Worm (Caenorhabditis elegans) whole organism, L4 larva: ENCODE results near the gene ghi-1.

Experiments
- nhr-76 ChIP-seq: fragments of 150-350 bp; optimal IDR thresholded peaks from 2 replicates; lab custom pipeline; 2014; ENCODE audit warnings: missing biosample characterization, missing genetic modification characterization
- unc-62 ChIP-seq, 3 experiments: fragments of 150-350 bp in 1 of 3; sonication (generic microtip); optimal IDR thresholded peaks in 2 of 3; peaks in 1 of 3; 1 replicate in 1 of 3; 2 replicates in 2 of 3; lab custom pipeline; 2014 to 2017; ENCODE audit warnings: missing biosample characterization in 3 of 3, missing genetic modification characterization in 3 of 3, missing genetic modification reagents in 3 of 3, missing genotype in 1 of 3
- ztf-11 ChIP-seq: fragments of 150-350 bp; optimal IDR thresholded peaks from 2 replicates; lab custom pipeline; 2014; ENCODE audit warnings: missing biosample characterization, missing genetic modification characterization

- TF ChIP-seq ztf-11 (tag; lab: Kevin White, UChicago) (no peak), nhr-76 (tag; lab: Kevin White, UChicago) (no peak), unc-62 (GFP tag; optimal IDR thresholded peaks at IDR 0.05 in 1 of 2; lab: Kevin White, UChicago) (no peak), unc-62 (tag; optimal IDR thresholded peaks at IDR 0.05; lab: Kevin White, UChicago) (no peak)
Measured at ce11 chrII:11646276-11646797, at the start of gene ghi-1.
